Worm (Caenorhabditis elegans): Measurements from ENCODE around the gene R08A2.2.
"Not testable (repeated sequence)": the region's sequence is repeated elsewhere in the genome, so short reads cannot be mapped to it uniquely, and the experiment has no call there.

The R08A2.2 gene

ce11 chrV:14715608-14716007 lies at the start of gene R08A2.2:
Gene R08A2.2, minus strand, starts transcription at chrV:14715708.
- TF ChIP-seq lin-15B (tag; optimal IDR thresholded peaks at IDR 0.05) (no peak), set-16 (GFP tag; IDR thresholded peaks at IDR 0.05) (no peak), fkh-10 (GFP tag; optimal IDR thresholded peaks at IDR 0.05) (no peak), mdt-29 (GFP tag; IDR thresholded peaks at IDR 0.05) (no peak), daf-8 (GFP tag; IDR thresholded peaks at IDR 0.05) (no peak), nhr-10 (tag; optimal IDR thresholded peaks at IDR 0.05) (no peak), php-3 (GFP tag; IDR thresholded peaks at IDR 0.05) (no peak), jun-1 (tag; optimal IDR thresholded peaks at IDR 0.05) (no peak), madf-5 (GFP tag; IDR thresholded peaks at IDR 0.05) (no peak), mdl-1 (tag; optimal IDR thresholded peaks at IDR 0.05) (no peak), hif-1 (tag; optimal IDR thresholded peaks at IDR 0.05) (no peak), spr-3 (GFP tag; optimal IDR thresholded peaks at IDR 0.05) (no peak), zfp-3 (GFP tag; conservative IDR thresholded peaks at IDR 0.05) (no peak), nhr-11 (tag; optimal IDR thresholded peaks at IDR 0.05) (no peak), ztf-7 (tag; optimal IDR thresholded peaks at IDR 0.05) (no peak), lsy-2 (tag; optimal IDR thresholded peaks at IDR 0.05) (no peak), lin-38 (GFP tag; IDR thresholded peaks at IDR 0.05) (no peak), lin-1 (GFP tag; IDR thresholded peaks at IDR 0.05) (no peak)

- TF ChIP-seq unc-62 (GFP tag; optimal IDR thresholded peaks at IDR 0.05 in 1 of 2) (peak in 1 of 2 experiments; percentile 87), unc-62 (tag; optimal IDR thresholded peaks at IDR 0.05) (no peak), nhr-25 (tag; optimal IDR thresholded peaks at IDR 0.05; ENCODE audit: borderline replicate concordance, insufficient read depth) (no peak)
Observed at ce11 chrV:14763582-14763981, 48.1 kb upstream of the R08A2.2 start.

- TF ChIP-seq ceh-82 (tag; optimal IDR thresholded peaks at IDR 0.05): no peak
- no peak for TF ChIP-seq ama-1 (optimal IDR thresholded peaks at IDR 0.05)
- TF ChIP-seq aha-1 (tag): peak; percentile 84
- TF ChIP-seq dve-1 (tag; optimal IDR thresholded peaks at IDR 0.05; ENCODE audit: insufficient read depth): no peak
- TF ChIP-seq nhr-48 (tag; optimal IDR thresholded peaks at IDR 0.05): no peak
- no peak for TF ChIP-seq pqm-1 (tag; optimal IDR thresholded peaks at IDR 0.05)
- peak in 1 of 2 experiments; percentile 84 for TF ChIP-seq unc-62 (GFP tag; optimal IDR thresholded peaks at IDR 0.05 in 1 of 2)
- TF ChIP-seq unc-62 (tag; optimal IDR thresholded peaks at IDR 0.05): no peak
Observed at ce11 chrV:14762563-14762962, 47.1 kb upstream of the R08A2.2 start.

- not testable (repeated sequence) for TF ChIP-seq ztf-11 (tag; optimal IDR thresholded peaks at IDR 0.05); ctbp-1 (GFP tag; IDR thresholded peaks at IDR 0.05); unc-62 (GFP tag; optimal IDR thresholded peaks at IDR 0.05 in 1 of 2); unc-62 (tag; optimal IDR thresholded peaks at IDR 0.05)
Observed at ce11 chrV:14750357-14750756, 34.8 kb upstream of the R08A2.2 start, which contains the start of gene nspa-10. Gene nspa-10, minus strand, starts transcription at chrV:14750457.

- TF ChIP-seq ctbp-1 (GFP tag; IDR thresholded peaks at IDR 0.05) (no peak), ZK546.5 (tag; optimal IDR thresholded peaks at IDR 0.05) (no peak)
Observed at ce11 chrV:14748608-14749137, 33.2 kb upstream of the R08A2.2 start, which contains the start of the genes lipl-8 and Y50E8A.22. Gene lipl-8, minus strand, starts transcription at chrV:14748708. Gene Y50E8A.22, minus strand, starts transcription at chrV:14749087.

- TF ChIP-seq lin-39 (tag; optimal IDR thresholded peaks at IDR 0.05) (no peak), zfp-3 (GFP tag; conservative IDR thresholded peaks at IDR 0.05) (no peak), set-16 (GFP tag; IDR thresholded peaks at IDR 0.05) (peak; percentile 89)
Observed at ce11 chrV:14746975-14747374, 31.5 kb upstream of the R08A2.2 start.

Data from whole organism, L4 larva.